ENCODE assay signal across 5 fruit fly cellular contexts in genomic region chr3L:10777909-10778308, dm6.
A peak's percentile ranks its signal among the peaks of the same experiment; 100 is the strongest.
TF ChIP-seq lines count a peak whose summit lies in the region.

No protein-coding gene starts in this region.

- TF ChIP-seq CTCF in whole organism, embryonic (GFP tag; optimal IDR thresholded peaks at IDR 0.05; lab: Kevin White, UChicago), result no peak

TF ChIP-seq in whole organism, 6 proteins besides CTCF, POLR2A, EP300 and RAD21:
- TF ChIP-seq Dll (optimal IDR thresholded peaks at IDR 0.05; lab: Kevin White, UChicago), result peak; percentile 44
- TF ChIP-seq psq (optimal IDR thresholded peaks at IDR 0.05; lab: Kevin White, UChicago), result no peak
- peak in 1 of 2 experiments; percentile 89 for TF ChIP-seq EcR (GFP tag; optimal IDR thresholded peaks at IDR 0.05; lab: Kevin White, UChicago)
- TF ChIP-seq pan (optimal IDR thresholded peaks at IDR 0.05; lab: Kevin White, UChicago), result no peak
- no peak for TF ChIP-seq usp (GFP tag; optimal IDR thresholded peaks at IDR 0.05; lab: Kevin White, UChicago)

TF ChIP-seq in whole organism, embryonic, 481 proteins besides CTCF, POLR2A, EP300 and RAD21:
- TF ChIP-seq lmd (GFP tag; IDR thresholded peaks at IDR 0.05; lab: Robert Waterston, UW) (0 out of 2 replicates have a peak, but pooled peaks have one; percentile 11), CG17361 (GFP tag; IDR thresholded peaks at IDR 0.05; lab: Robert Waterston, UW) (0 out of 3 replicates have a peak, but pooled peaks have one; percentile 1), Med (GFP tag; lab: Kevin White, UChicago) (peak; percentile 27), zfh1 (GFP tag; IDR thresholded peaks at IDR 0.05; lab: Robert Waterston, UW) (0 out of 3 replicates have a peak, but pooled peaks have one; percentile 11), odd (GFP tag; optimal IDR thresholded peaks at IDR 0.05; lab: Kevin White, UChicago) (no peak), crol (GFP tag; IDR thresholded peaks at IDR 0.05; lab: Robert Waterston, UW) (peak; percentile 39; the same call in 1 of the 2 replicates), sug (tag; optimal IDR thresholded peaks at IDR 0.05; lab: Kevin White, UChicago) (no peak)

TF ChIP-seq in whole organism, prepupa, 60 proteins besides CTCF, POLR2A, EP300 and RAD21:
- TF ChIP-seq CG6854 (GFP tag; optimal IDR thresholded peaks at IDR 0.05; lab: Kevin White, UChicago) (peak; percentile 83), Ets21C (GFP tag; optimal IDR thresholded peaks at IDR 0.05; lab: Kevin White, UChicago) (no peak), CG11902 (GFP tag; optimal IDR thresholded peaks at IDR 0.05; lab: Kevin White, UChicago) (no peak), CG31627 (GFP tag; optimal IDR thresholded peaks at IDR 0.05; lab: Kevin White, UChicago) (no peak), fd59A (GFP tag; optimal IDR thresholded peaks at IDR 0.05; lab: Kevin White, UChicago) (no peak), vri (GFP tag; optimal IDR thresholded peaks at IDR 0.05; lab: Kevin White, UChicago) (peak; percentile 26), ss (GFP tag; optimal IDR thresholded peaks at IDR 0.05; lab: Kevin White, UChicago) (no peak), CG6808 (GFP tag; optimal IDR thresholded peaks at IDR 0.05; lab: Kevin White, UChicago) (no peak), CG11294 (GFP tag; IDR thresholded peaks at IDR 0.05; lab: Robert Waterston, UW) (no peak), Ets96B (tag; optimal IDR thresholded peaks at IDR 0.05; lab: Kevin White, UChicago) (no peak), dsx (GFP tag; optimal IDR thresholded peaks at IDR 0.05; lab: Kevin White, UChicago; ENCODE audit: poor library complexity, severe bottlenecking) (no peak), salr (GFP tag; optimal IDR thresholded peaks at IDR 0.05; lab: Kevin White, UChicago) (no peak), CG7368 (GFP tag; optimal IDR thresholded peaks at IDR 0.05; lab: Kevin White, UChicago) (no peak), eg (GFP tag; IDR thresholded peaks at IDR 0.05; lab: Robert Waterston, UW) (no peak), CG1621 (tag; optimal IDR thresholded peaks at IDR 0.05; lab: Kevin White, UChicago) (peak; percentile 6), Lpt (GFP tag; optimal IDR thresholded peaks at IDR 0.05; lab: Kevin White, UChicago) (no peak), CG6276 (GFP tag; optimal IDR thresholded peaks at IDR 0.05; lab: Kevin White, UChicago) (no peak)

TF ChIP-seq in whole organism, pupa, 21 proteins besides CTCF, POLR2A, EP300 and RAD21:
- TF ChIP-seq CG13204 (GFP tag; optimal IDR thresholded peaks at IDR 0.05; lab: Kevin White, UChicago), result peak; percentile 82
- no peak for TF ChIP-seq CG8301 (tag; optimal IDR thresholded peaks at IDR 0.05; lab: Kevin White, UChicago)
- peak; percentile 91 for TF ChIP-seq EcR (GFP tag; optimal IDR thresholded peaks at IDR 0.05; lab: Kevin White, UChicago)

TF ChIP-seq in whole organism, wandering third instar larva, 38 proteins besides CTCF, POLR2A, EP300 and RAD21:
- TF ChIP-seq Rel (GFP tag; optimal IDR thresholded peaks at IDR 0.05; lab: Kevin White, UChicago) (no peak), Rel (tag; optimal IDR thresholded peaks at IDR 0.05; lab: Kevin White, UChicago) (peak; percentile 12), Sp1 (GFP tag; optimal IDR thresholded peaks at IDR 0.05; lab: Kevin White, UChicago) (no peak), fru (GFP tag; optimal IDR thresholded peaks at IDR 0.05; lab: Kevin White, UChicago) (peak; percentile 53), psq (GFP tag; optimal IDR thresholded peaks at IDR 0.05; lab: Kevin White, UChicago) (peak; percentile 20), Dif (GFP tag; optimal IDR thresholded peaks at IDR 0.05; lab: Kevin White, UChicago; ENCODE audit: partially characterized antibody) (no peak), dsf (GFP tag; optimal IDR thresholded peaks at IDR 0.05; lab: Kevin White, UChicago; ENCODE audit: borderline replicate concordance) (no peak), CG9705 (GFP tag; optimal IDR thresholded peaks at IDR 0.05; lab: Kevin White, UChicago) (no peak), ey (GFP tag; optimal IDR thresholded peaks at IDR 0.05; lab: Kevin White, UChicago) (no peak)
